Worm (Caenorhabditis elegans) whole organism, L2 larva: ENCODE results near the gene H17B01.5.

Experiments
- ceh-82 ChIP-seq: fragments of 150-350 bp; optimal IDR thresholded peaks from 2 replicates; lab custom pipeline; 2014; ENCODE audit warnings: missing biosample characterization, missing genetic modification characterization
- lin-13 ChIP-seq: fragments of 150-350 bp; optimal IDR thresholded peaks from 2 replicates; lab custom pipeline; 2014; ENCODE audit warnings: missing biosample characterization, missing genetic modification reagents, missing genetic modification characterization
- nhr-25 ChIP-seq: fragments of 150-350 bp; sonication (generic microtip); optimal IDR thresholded peaks from 3 replicates; lab custom pipeline; 2014; ENCODE audit warnings: missing biosample characterization, missing genetic modification characterization
- sem-4 ChIP-seq: fragments of 150-350 bp; optimal IDR thresholded peaks from 2 replicates; lab custom pipeline; 2014; ENCODE audit warnings: missing biosample characterization, missing genetic modification reagents, missing genetic modification characterization

DNA sequence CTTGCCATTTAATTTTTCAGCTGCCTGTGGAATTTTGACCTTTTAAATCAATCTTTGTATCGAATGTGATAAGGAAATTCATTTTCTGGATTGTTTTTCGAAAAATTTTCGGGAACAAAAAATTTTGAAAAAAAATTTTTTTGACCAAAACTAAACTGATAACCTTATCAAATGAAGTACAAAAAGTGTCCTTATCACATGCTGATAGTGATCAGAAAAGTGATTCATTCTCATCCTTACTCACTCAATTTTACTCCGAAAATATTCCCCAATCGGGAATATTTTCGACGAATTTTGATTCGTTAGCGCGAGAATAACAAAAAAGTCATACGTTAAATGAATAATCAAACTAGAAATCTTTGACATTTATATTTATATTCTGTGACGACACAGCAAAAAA, 1.9 kb upstream of the H17B01.5 start:
- TF ChIP-seq nhr-25 (no peak), ceh-82 (tag; lab: Kevin White, UChicago) (no peak), lin-13 (no peak), sem-4 (tag; lab: Kevin White, UChicago) (no peak)
